Worm (Caenorhabditis elegans): ENCODE results near the gene srv-3.

DNA sequence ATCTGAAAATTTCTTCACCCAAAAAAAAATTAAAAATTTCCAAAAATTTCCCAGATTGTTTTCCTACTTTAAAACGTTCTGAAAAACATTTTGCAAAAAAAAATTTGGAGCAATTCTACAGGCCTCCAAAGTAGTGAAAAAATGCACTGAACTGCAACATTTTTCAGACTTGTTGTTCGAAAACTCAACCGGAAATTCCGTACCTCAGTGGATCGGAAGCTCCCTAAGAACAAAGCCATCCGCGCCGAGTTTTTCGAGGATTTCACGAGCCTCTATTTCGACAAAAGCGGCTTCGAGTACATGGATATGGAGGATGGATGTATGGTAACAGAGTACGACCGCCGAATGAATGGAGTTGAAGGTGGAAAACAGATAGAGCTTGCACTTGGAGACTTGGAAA lies 29.4 kb upstream of the srv-3 start, which contains the start of gene fbxa-131:
- TF ChIP-seq mab-5 (tag; optimal IDR thresholded peaks at IDR 0.05) (no peak), ztf-11 (tag; optimal IDR thresholded peaks at IDR 0.05) (no peak), nhr-237 (tag; optimal IDR thresholded peaks at IDR 0.05) (no peak), sptf-1 (tag; optimal IDR thresholded peaks at IDR 0.05) (no peak), pha-4 (tag; optimal IDR thresholded peaks at IDR 0.05) (no peak), elt-1 (tag; optimal IDR thresholded peaks at IDR 0.05; ENCODE audit: borderline replicate concordance, insufficient read depth) (no peak), lin-13 (tag; optimal IDR thresholded peaks at IDR 0.05) (no peak), blmp-1 (tag; optimal IDR thresholded peaks at IDR 0.05) (no peak), unc-62 (GFP tag; optimal IDR thresholded peaks at IDR 0.05) (no peak)

Data from whole organism, mixed stage, embryonic.